Worm (Caenorhabditis elegans): ENCODE measurements around the gene oac-49.

ce11 chrV:19217675-19218074 is at the start of gene oac-49:
- TF ChIP-seq F13C5.2 (tag; optimal IDR thresholded peaks at IDR 0.05), result no peak
- TF ChIP-seq aly-1 (tag; optimal IDR thresholded peaks at IDR 0.05), result no peak
- no peak for TF ChIP-seq ama-1 (optimal IDR thresholded peaks at IDR 0.05)
- no peak for TF ChIP-seq ets-7 (tag; optimal IDR thresholded peaks at IDR 0.05)
- no peak for TF ChIP-seq hmbx-1 (tag; optimal IDR thresholded peaks at IDR 0.05)
